Fruit fly (Drosophila melanogaster): ENCODE results near the gene CG31642.

- TF ChIP-seq CG9139 (GFP tag; optimal IDR thresholded peaks at IDR 0.05) = no peak
- TF ChIP-seq Hr4 (GFP tag; optimal IDR thresholded peaks at IDR 0.05) = no peak
Observed at dm6 chr2L:6077632-6078031, 40.7 kb upstream of the CG31642 start.

Data from whole organism, prepupa.